Fruit fly (Drosophila melanogaster) whole organism, embryonic: ENCODE measurements around the gene Zw.

Source experiments
- Abd-B ChIP-seq: fragments of 200-800 bp; sonication (Bioruptor generic); optimal IDR thresholded peaks from 2 replicates; lab custom pipeline; 2018; ENCODE audit warnings: missing biosample characterization, mild to moderate bottlenecking, missing genetic modification characterization, moderate library complexity
- Adf1 ChIP-seq: fragments of 200-800 bp; sonication (Bioruptor generic); IDR thresholded peaks from 2 replicates; pipeline ENCODE4 v1.3.6; 2022; ENCODE audit warnings: missing biosample characterization, missing genetic modification characterization
- CG11695 ChIP-seq: fragments of 200-800 bp; sonication (Bioruptor generic); IDR thresholded peaks from 3 replicates; pipeline ENCODE4 v1.3.6; 2022; ENCODE audit warnings: missing biosample characterization, missing genetic modification characterization
- CG12659 ChIP-seq: fragments of 200-800 bp; sonication (Bioruptor generic); optimal IDR thresholded peaks from 3 replicates; lab custom pipeline; 2017; ENCODE audit warnings: mild to moderate bottlenecking, missing biosample characterization, missing genetic modification reagents, missing genetic modification characterization
- CG13624 ChIP-seq: fragments of 200-800 bp; sonication (Bioruptor generic); optimal IDR thresholded peaks from 2 replicates; lab custom pipeline; 2016; ENCODE audit warnings: missing biosample characterization, missing genetic modification characterization
- CG13894 ChIP-seq: fragments of 200-800 bp; sonication (Bioruptor generic); optimal IDR thresholded peaks from 3 replicates; lab custom pipeline; 2018; ENCODE audit warnings: missing biosample characterization, mild to moderate bottlenecking, missing genetic modification characterization, moderate library complexity
- CG14050 ChIP-seq: fragments of 200-800 bp; sonication (Bioruptor generic); IDR thresholded peaks from 3 replicates; pipeline ENCODE4 v1.3.6; 2022; ENCODE audit warnings: missing biosample characterization, missing genetic modification characterization
- CG1529 ChIP-seq: fragments of 200-800 bp; sonication (Bioruptor generic); optimal IDR thresholded peaks from 3 replicates; lab custom pipeline; 2018; ENCODE audit warnings: missing biosample characterization, missing genetic modification characterization
- CG15479 ChIP-seq: fragments of 200-800 bp; sonication (Bioruptor generic); optimal IDR thresholded peaks from 3 replicates; lab custom pipeline; 2019; ENCODE audit warnings: missing biosample characterization, mild to moderate bottlenecking, missing genetic modification characterization, moderate library complexity
- CG15601 ChIP-seq: fragments of 200-800 bp; sonication (Bioruptor generic); optimal IDR thresholded peaks from 3 replicates; lab custom pipeline; 2019; ENCODE audit warnings: missing biosample characterization, mild to moderate bottlenecking, missing genetic modification characterization, moderate library complexity
- CG17361 ChIP-seq: fragments of 200-800 bp; sonication (Bioruptor generic); IDR thresholded peaks from 3 replicates; pipeline ENCODE4 v1.3.6; 2022; ENCODE audit warnings: missing biosample characterization, missing genetic modification characterization
- CG1832 ChIP-seq: fragments of 200-800 bp; sonication (Bioruptor generic); optimal IDR thresholded peaks from 2 replicates; lab custom pipeline; 2017; ENCODE audit warnings: missing biosample characterization, mild to moderate bottlenecking, missing genetic modification characterization, inconsistent platforms
- CG2889 ChIP-seq: fragments of 200-800 bp; sonication (Bioruptor generic); IDR thresholded peaks from 3 replicates; pipeline ENCODE4 v1.3.6; 2022; ENCODE audit warnings: missing biosample characterization, missing genetic modification characterization
- CG32532 ChIP-seq: fragments of 200-800 bp; sonication (Bioruptor generic); IDR thresholded peaks from 2 replicates; pipeline ENCODE4 v1.3.6; 2022; ENCODE audit warnings: missing biosample characterization, missing genetic modification characterization
- CG4707 ChIP-seq: fragments of 200-800 bp; sonication (Bioruptor generic); optimal IDR thresholded peaks from 2 replicates; lab custom pipeline; 2018; ENCODE audit warnings: missing biosample characterization, mild to moderate bottlenecking, missing genetic modification characterization, moderate library complexity
- CG6272 ChIP-seq: fragments of 200-800 bp; sonication (Bioruptor generic); IDR thresholded peaks from 2 replicates; pipeline ENCODE4 v1.3.6; 2022; ENCODE audit warnings: missing biosample characterization, missing genetic modification characterization
- CG6683 ChIP-seq: fragments of 200-800 bp; sonication (Bioruptor generic); optimal IDR thresholded peaks from 2 replicates; lab custom pipeline; 2017; ENCODE audit warnings: missing biosample characterization, mild to moderate bottlenecking, missing genetic modification characterization, missing genetic modification reagents
- CG7963 ChIP-seq: fragments of 200-800 bp; sonication (Bioruptor generic); IDR thresholded peaks from 3 replicates; pipeline ENCODE4 v1.3.6; 2022; ENCODE audit warnings: missing biosample characterization, missing genetic modification characterization; ENCODE audit not compliant: partially characterized antibody
- CG7987 ChIP-seq: fragments of 200-800 bp; sonication (Bioruptor generic); optimal IDR thresholded peaks from 2 replicates; lab custom pipeline; 2018; ENCODE audit warnings: missing biosample characterization, mild to moderate bottlenecking, missing genetic modification characterization, moderate library complexity
- CG8089 ChIP-seq: fragments of 200-800 bp; sonication (Bioruptor generic); optimal IDR thresholded peaks from 3 replicates; lab custom pipeline; 2016; ENCODE audit warnings: missing biosample characterization, missing genetic modification characterization
- CG8944 ChIP-seq: fragments of 200-800 bp; sonication (Bioruptor generic); optimal IDR thresholded peaks from 3 replicates; lab custom pipeline; 2016; ENCODE audit warnings: missing biosample characterization, missing genetic modification characterization
- CkIIα-i1 ChIP-seq: fragments of 200-800 bp; sonication (Bioruptor generic); IDR thresholded peaks from 2 replicates; pipeline ENCODE4 v1.3.6; 2022; ENCODE audit warnings: missing biosample characterization, missing genetic modification characterization
- Dp ChIP-seq: fragments of 200-800 bp; sonication (Bioruptor generic); optimal IDR thresholded peaks from 2 replicates; lab custom pipeline; 2018; ENCODE audit warnings: missing biosample characterization, mild to moderate bottlenecking, missing genetic modification characterization, moderate library complexity
- Fer2 ChIP-seq: fragments of 200-800 bp; sonication (Bioruptor generic); optimal IDR thresholded peaks from 2 replicates; lab custom pipeline; 2018; ENCODE audit warnings: missing biosample characterization, mild to moderate bottlenecking, missing genetic modification characterization, moderate library complexity
- HmgZ ChIP-seq: fragments of 200-800 bp; sonication (Bioruptor generic); optimal IDR thresholded peaks from 2 replicates; lab custom pipeline; 2018; ENCODE audit warnings: missing biosample characterization, mild to moderate bottlenecking, missing genetic modification characterization
- MESR4 ChIP-seq: fragments of 200-800 bp; sonication (Bioruptor generic); optimal IDR thresholded peaks from 2 replicates; lab custom pipeline; 2018; ENCODE audit warnings: missing biosample characterization, mild to moderate bottlenecking, missing genetic modification characterization, moderate library complexity
- Med ChIP-seq: fragments of 200-800 bp; sonication (Bioruptor generic); peaks from one replicate; lab custom pipeline; 2016; ENCODE audit warnings: missing biosample characterization, missing genetic modification characterization, mild to moderate bottlenecking, inconsistent platforms, moderate library complexity
- Opbp ChIP-seq: fragments of 200-800 bp; sonication (Bioruptor generic); IDR thresholded peaks from 3 replicates; pipeline ENCODE4 v1.3.6; 2022; ENCODE audit warnings: missing biosample characterization, missing genetic modification characterization; ENCODE audit not compliant: partially characterized antibody
- Scr ChIP-seq: fragments of 200-800 bp; sonication (Bioruptor generic); IDR thresholded peaks from 2 replicates; pipeline ENCODE4 v1.3.6; 2022; ENCODE audit warnings: missing biosample characterization, missing genetic modification characterization; ENCODE audit not compliant: partially characterized antibody
- Usf ChIP-seq: fragments of 200-800 bp; sonication (Bioruptor generic); optimal IDR thresholded peaks from 2 replicates; lab custom pipeline; 2017; ENCODE audit warnings: missing genotype, missing biosample characterization, missing genetic modification characterization
- bsh ChIP-seq, 2 experiments: fragments of 200-800 bp; sonication (Bioruptor generic); optimal IDR thresholded peaks; 2 replicates each; lab custom pipeline; 2017 to 2018; ENCODE audit warnings: mild to moderate bottlenecking in 2 of 2, missing biosample characterization in 2 of 2, missing genetic modification characterization in 2 of 2, moderate library complexity in 1 of 2
- cad ChIP-seq: fragments of >200 bp; optimal IDR thresholded peaks from 2 replicates; lab custom pipeline; 2017; ENCODE audit warnings: missing biosample characterization, missing genetic modification characterization
- chinmo ChIP-seq: fragments of 200-800 bp; sonication (Bioruptor generic); IDR thresholded peaks from 4 replicates; pipeline ENCODE4 v1.3.6; 2022; ENCODE audit warnings: missing biosample characterization, missing genetic modification characterization; ENCODE audit not compliant: partially characterized antibody
- dati ChIP-seq: fragments of 200-800 bp; sonication (Bioruptor generic); IDR thresholded peaks from 2 replicates; pipeline ENCODE4 v1.3.6; 2022; ENCODE audit warnings: missing biosample characterization, missing genetic modification characterization
- fd3F ChIP-seq: fragments of 200-800 bp; sonication (Bioruptor generic); optimal IDR thresholded peaks from 2 replicates; lab custom pipeline; 2018; ENCODE audit warnings: missing biosample characterization, mild to moderate bottlenecking, missing genetic modification characterization, moderate library complexity
- gcm2 ChIP-seq: fragments of 200-800 bp; sonication (Bioruptor generic); optimal IDR thresholded peaks from 2 replicates; lab custom pipeline; 2016; ENCODE audit warnings: missing biosample characterization, missing genetic modification characterization
- lmd ChIP-seq: fragments of 200-800 bp; sonication (Bioruptor generic); IDR thresholded peaks from 2 replicates; pipeline ENCODE4 v1.3.6; 2022; ENCODE audit warnings: missing biosample characterization, missing genetic modification characterization
- lov ChIP-seq, 2 experiments: fragments of 200-800 bp in 1 of 2; fragments of >200 bp in 1 of 2; sonication (Bioruptor generic) in 1 of 2; IDR thresholded peaks in 1 of 2; optimal IDR thresholded peaks in 1 of 2; 2 replicates in 1 of 2; 3 replicates in 1 of 2; pipeline versions ENCODE4 v1.3.6 to Lab custom; 2017 to 2022; ENCODE audit warnings: missing biosample characterization in 1 of 2, missing genetic modification characterization in 1 of 2
- oc ChIP-seq: fragments of 200-800 bp; sonication (Bioruptor generic); optimal IDR thresholded peaks from 2 replicates; lab custom pipeline; 2018; ENCODE audit warnings: missing biosample characterization, mild to moderate bottlenecking, missing genetic modification characterization, moderate library complexity
- peb ChIP-seq: fragments of 200-800 bp; sonication (Bioruptor generic); IDR thresholded peaks from 2 replicates; pipeline ENCODE4 v1.3.6; 2022; ENCODE audit warnings: missing biosample characterization, missing genetic modification characterization
- phol ChIP-seq: fragments of 200-800 bp; sonication (Bioruptor generic); optimal IDR thresholded peaks from 3 replicates; lab custom pipeline; 2018; ENCODE audit warnings: missing biosample characterization, mild to moderate bottlenecking, missing genetic modification characterization, moderate library complexity
- slbo ChIP-seq: fragments of 200-800 bp; sonication (Bioruptor generic); IDR thresholded peaks from 2 replicates; pipeline ENCODE4 v1.3.6; 2022; ENCODE audit warnings: missing biosample characterization, missing genetic modification characterization
- stwl ChIP-seq: fragments of 200-800 bp; sonication (Bioruptor generic); optimal IDR thresholded peaks from 3 replicates; lab custom pipeline; 2018; ENCODE audit warnings: missing biosample characterization, mild to moderate bottlenecking, missing genetic modification characterization, moderate library complexity
- tio ChIP-seq: fragments of 200-800 bp; sonication (Bioruptor generic); optimal IDR thresholded peaks from 2 replicates; lab custom pipeline; 2017; ENCODE audit warnings: missing biosample characterization, missing genetic modification characterization, inconsistent platforms
- vfl ChIP-seq: fragments of 200-800 bp; sonication (Bioruptor generic); optimal IDR thresholded peaks from 2 replicates; lab custom pipeline; 2016; ENCODE audit warnings: missing biosample characterization, missing genetic modification characterization
- vvl ChIP-seq: fragments of 200-800 bp; sonication (Bioruptor generic); IDR thresholded peaks from 2 replicates; pipeline ENCODE4 v1.3.6; 2022; ENCODE audit warnings: missing biosample characterization, missing genetic modification characterization

Zw gene

dm6 chrX:19637002-19637420 lies 30.0 kb upstream of the Zw start (continued):
- no peak for TF ChIP-seq CG15601 (tag; lab: Kevin White, UChicago)
- no peak for TF ChIP-seq bsh (GFP tag; optimal IDR thresholded peaks at IDR 0.05; lab: Kevin White, UChicago)
- peak; percentile 9; the same call in 1 of the 3 replicates for TF ChIP-seq CG11695
- TF ChIP-seq stwl (tag; lab: Kevin White, UChicago): peak; percentile 7
- TF ChIP-seq vfl: no peak
- TF ChIP-seq CG7987 (GFP tag; lab: Kevin White, UChicago): no peak
- no peak for TF ChIP-seq peb (GFP tag; lab: Robert Waterston, UW)
- no peak for TF ChIP-seq Fer2 (tag; lab: Kevin White, UChicago)
- no peak for TF ChIP-seq Dp
- no peak for TF ChIP-seq CG7963 (GFP tag; lab: Robert Waterston, UW)
- no peak for TF ChIP-seq lov (optimal IDR thresholded peaks at IDR 0.05; lab: Kevin White, UChicago)
- TF ChIP-seq lov (GFP tag; IDR thresholded peaks at IDR 0.05; lab: Robert Waterston, UW): no peak
- TF ChIP-seq CG32532 (GFP tag; lab: Robert Waterston, UW): peak; percentile 27; the same call in 1 of the 2 replicates
- TF ChIP-seq chinmo (GFP tag; lab: Robert Waterston, UW): peak; percentile 83; the same call in 3 of the 4 replicates
- TF ChIP-seq CG14050 (GFP tag; lab: Robert Waterston, UW): no peak
- TF ChIP-seq CG2889: no peak

DNA sequence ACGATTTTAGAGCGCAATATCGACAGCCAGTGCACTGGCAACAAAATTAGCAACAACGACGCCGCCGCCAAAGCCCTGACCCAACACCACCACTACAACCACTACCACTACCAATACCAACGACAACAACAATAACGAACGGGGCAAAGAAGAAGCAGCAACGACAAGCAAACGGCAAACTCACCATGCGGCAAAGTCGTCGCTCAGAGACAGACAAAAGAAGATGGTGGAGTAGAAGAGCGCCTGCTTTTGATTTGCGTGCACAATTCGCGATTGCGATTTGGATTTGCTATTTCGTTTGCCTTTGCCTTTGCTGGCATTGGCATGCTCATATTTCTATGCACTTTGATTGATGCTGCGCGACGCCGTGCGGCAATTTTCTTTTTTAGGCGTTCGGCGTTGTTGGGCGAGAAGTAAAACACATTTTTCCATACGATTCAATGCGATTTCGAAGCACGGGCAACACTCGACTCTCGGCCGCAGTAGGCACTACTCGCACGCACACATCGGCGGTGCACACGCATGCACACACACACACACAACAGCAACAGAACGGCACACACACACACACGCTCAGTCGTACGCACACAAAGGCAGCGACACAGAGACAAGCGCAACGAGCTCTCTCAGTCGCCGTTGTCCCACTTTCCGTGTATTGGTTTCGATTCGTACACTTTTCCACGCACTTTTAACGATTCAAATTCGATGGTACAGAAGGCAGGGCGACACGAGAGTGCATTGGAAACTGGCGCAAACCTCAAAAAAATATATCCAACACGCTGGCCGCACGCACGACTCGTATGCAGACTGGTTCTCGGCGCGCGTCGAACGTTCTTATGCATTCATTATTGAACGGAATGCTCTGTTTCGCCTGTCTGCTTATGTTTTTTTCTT lies 29.4 kb upstream of the Zw start:
- TF ChIP-seq cad (GFP tag; lab: Kevin White, UChicago) (no peak), phol (tag; lab: Kevin White, UChicago) (peak; percentile 56), dati (GFP tag; lab: Robert Waterston, UW) (no peak), HmgZ (peak; percentile 15), CG13624 (GFP tag; lab: Kevin White, UChicago) (no peak), CG11695 (no peak), fd3F (GFP tag; lab: Kevin White, UChicago) (no peak), Opbp (GFP tag; lab: Robert Waterston, UW) (0 out of 3 replicates have a peak, but pooled peaks have one; percentile 8), Med (peak; percentile 79), CG15479 (GFP tag; lab: Kevin White, UChicago) (peak; percentile 95), CG8944 (GFP tag; lab: Kevin White, UChicago) (no peak), Adf1 (peak; percentile 77), CkIIα-i1 (GFP tag; lab: Robert Waterston, UW) (no peak), CG17361 (GFP tag; lab: Robert Waterston, UW) (no peak), vvl (no peak), CG8089 (GFP tag; lab: Kevin White, UChicago) (no peak), lmd (GFP tag; lab: Robert Waterston, UW) (no peak), chinmo (GFP tag; lab: Robert Waterston, UW) (peak; percentile 88; the same call in 2 of the 4 replicates), oc (tag; lab: Kevin White, UChicago) (no peak), CG1832 (GFP tag; lab: Kevin White, UChicago) (no peak), Usf (no peak), tio (no peak), CG12659 (peak; percentile 28), MESR4 (GFP tag; lab: Kevin White, UChicago) (peak; percentile 90), CG1529 (GFP tag; lab: Kevin White, UChicago) (no peak), Abd-B (GFP tag; lab: Kevin White, UChicago) (no peak), CG7987 (GFP tag; lab: Kevin White, UChicago) (no peak), gcm2 (GFP tag; lab: Kevin White, UChicago) (no peak), slbo (GFP tag; lab: Robert Waterston, UW) (no peak), CG4707 (GFP tag; lab: Kevin White, UChicago) (no peak), CG6272 (GFP tag; lab: Robert Waterston, UW) (no peak), Scr (GFP tag; lab: Robert Waterston, UW) (no peak), CG13894 (tag; lab: Kevin White, UChicago) (no peak), CG6683 (no peak)
